Fruit fly (Drosophila melanogaster): ENCODE results near the gene Hira.

Gene Hira

dm6 chrX:7707350-7708241 lies 14.3 kb upstream of the Hira start (continued):
- TF ChIP-seq CG9727 (GFP tag; optimal IDR thresholded peaks at IDR 0.05), result no peak
- TF ChIP-seq CG3407 (GFP tag; optimal IDR thresholded peaks at IDR 0.05), result peak; percentile 10
- TF ChIP-seq insv (GFP tag; optimal IDR thresholded peaks at IDR 0.05), result no peak
- TF ChIP-seq CG12769 (tag; optimal IDR thresholded peaks at IDR 0.05), result peak; percentile 31
- TF ChIP-seq D19B (GFP tag; optimal IDR thresholded peaks at IDR 0.05), result peak; percentile 96
- no peak for TF ChIP-seq HLH3B (GFP tag; IDR thresholded peaks at IDR 0.05)
- TF ChIP-seq Pdp1 (GFP tag; optimal IDR thresholded peaks at IDR 0.05), result peak in 1 of 2 experiments; percentile 26
- no peak for TF ChIP-seq z (GFP tag; IDR thresholded peaks at IDR 0.05)
- TF ChIP-seq Xrp1 (GFP tag; IDR thresholded peaks at IDR 0.05), result 0 out of 2 replicates have a peak, but pooled peaks have one; percentile 5
- no peak for TF ChIP-seq trem (tag; optimal IDR thresholded peaks at IDR 0.05)
- TF ChIP-seq CG12104 (GFP tag; optimal IDR thresholded peaks at IDR 0.05), result no peak
- TF ChIP-seq CG1603 (tag; optimal IDR thresholded peaks at IDR 0.05), result peak; percentile 44
- TF ChIP-seq exex (tag; optimal IDR thresholded peaks at IDR 0.05), result peak; percentile 67
- no peak for TF ChIP-seq chm (GFP tag; IDR thresholded peaks at IDR 0.05)
- no peak for TF ChIP-seq CG8290 (GFP tag; optimal IDR thresholded peaks at IDR 0.05)
- peak in 1 of 2 experiments; percentile 6 for TF ChIP-seq CG8290 (tag; optimal IDR thresholded peaks at IDR 0.05)
- no peak for TF ChIP-seq Mes4 (GFP tag; optimal IDR thresholded peaks at IDR 0.05)
- TF ChIP-seq kni (GFP tag; optimal IDR thresholded peaks at IDR 0.05), result peak; percentile 5
- TF ChIP-seq cad (GFP tag; optimal IDR thresholded peaks at IDR 0.05), result no peak
- TF ChIP-seq Bdp1 (GFP tag; optimal IDR thresholded peaks at IDR 0.05), result no peak
- no peak for TF ChIP-seq Taf1 (GFP tag; IDR thresholded peaks at IDR 0.05)
- TF ChIP-seq gsb-n (tag; optimal IDR thresholded peaks at IDR 0.05), result peak; percentile 10
- TF ChIP-seq Drgx (GFP tag; IDR thresholded peaks at IDR 0.05), result 0 out of 2 replicates have a peak, but pooled peaks have one; percentile 12
- no peak for TF ChIP-seq CTCF (GFP tag; optimal IDR thresholded peaks at IDR 0.05)
- TF ChIP-seq cwo (GFP tag; optimal IDR thresholded peaks at IDR 0.05), result peak; percentile 44
- no peak for TF ChIP-seq CG2889 (GFP tag; IDR thresholded peaks at IDR 0.05)
- TF ChIP-seq E2f2 (GFP tag; IDR thresholded peaks at IDR 0.05), result no peak
- TF ChIP-seq row (GFP tag; IDR thresholded peaks at IDR 0.05), result peak; percentile 16
- TF ChIP-seq CG15479 (GFP tag; optimal IDR thresholded peaks at IDR 0.05), result no peak
- no peak for TF ChIP-seq vfl (GFP tag; optimal IDR thresholded peaks at IDR 0.05)
- TF ChIP-seq prd (optimal IDR thresholded peaks at IDR 0.05), result no peak
- TF ChIP-seq prd (GFP tag; IDR thresholded peaks at IDR 0.05), result no peak
- no peak for TF ChIP-seq CG2129 (GFP tag; IDR thresholded peaks at IDR 0.05; ENCODE audit: partially characterized antibody)
- TF ChIP-seq CG5180 (GFP tag; optimal IDR thresholded peaks at IDR 0.05), result no peak

- TF ChIP-seq CG6683 (GFP tag; optimal IDR thresholded peaks at IDR 0.05) (peak; percentile 85), pb (GFP tag; optimal IDR thresholded peaks at IDR 0.05) (peak; percentile 93), sd (tag; optimal IDR thresholded peaks at IDR 0.05) (peak; percentile 85), CG17829 (tag; optimal IDR thresholded peaks at IDR 0.05) (peak; percentile 91), CG10565 (GFP tag; optimal IDR thresholded peaks at IDR 0.05) (peak; percentile 64), trh (GFP tag; optimal IDR thresholded peaks at IDR 0.05) (peak; percentile 82), crol (GFP tag; IDR thresholded peaks at IDR 0.05) (peak; percentile 96), dmrt99B (tag; optimal IDR thresholded peaks at IDR 0.05) (peak; percentile 97), chif (GFP tag; optimal IDR thresholded peaks at IDR 0.05) (peak; percentile 91 to 92), CG15514 (GFP tag; optimal IDR thresholded peaks at IDR 0.05) (peak; percentile 46), CG1024 (GFP tag; IDR thresholded peaks at IDR 0.05) (no peak), sens-2 (GFP tag; IDR thresholded peaks at IDR 0.05) (no peak), PHDP (tag; optimal IDR thresholded peaks at IDR 0.05) (peak; percentile 85), so (GFP tag; IDR thresholded peaks at IDR 0.05) (peak; percentile 84; the same call in 2 of the 3 replicates), B-H1 (GFP tag; IDR thresholded peaks at IDR 0.05) (peak; percentile 68), Hr51 (GFP tag; optimal IDR thresholded peaks at IDR 0.05) (peak; percentile 77 to 95)
Measured at dm6 chrX:7708942-7709707, 12.8 kb upstream of the Hira start, which contains the start of gene CHES-1-like. Gene CHES-1-like, minus strand, starts transcription at chrX:7709385.
